Worm (Caenorhabditis elegans) whole organism, midembryonic: ENCODE results near the gene F46B6.10.

Source experiments
- cog-1 ChIP-seq: sonication (generic microtip); optimal IDR thresholded peaks from 2 replicates; lab custom pipeline; 2016; ENCODE audit warnings: missing genetic modification characterization, missing compliant biosample characterization
- flt-1 ChIP-seq: fragments of 200-800 bp; sonication (Bioruptor generic); IDR thresholded peaks from 2 replicates; pipeline ENCODE4 v1.3.6; 2022; ENCODE audit warnings: missing genetic modification characterization, missing compliant biosample characterization
- med-1 ChIP-seq: sonication (generic microtip); optimal IDR thresholded peaks from 2 replicates; lab custom pipeline; 2017; ENCODE audit warnings: missing genetic modification characterization, mild to moderate bottlenecking, missing compliant biosample characterization, antibody characterized with exemption, missing genetic modification reagents; ENCODE audit not compliant: insufficient read depth
- ref-1 ChIP-seq: fragments of 200-800 bp; sonication (Bioruptor generic); conservative IDR thresholded peaks from 2 replicates; pipeline ENCODE4 v1.3.6; 2022; ENCODE audit warnings: missing genetic modification reagents, missing genetic modification characterization, missing compliant biosample characterization
- ztf-29 ChIP-seq: fragments of 200-800 bp; sonication (Bioruptor generic); IDR thresholded peaks from 2 replicates; pipeline ENCODE4 v1.3.6; 2022; ENCODE audit warnings: missing genetic modification reagents, missing genetic modification characterization, missing compliant biosample characterization

ce11 chrV:9794997-9795396 is 6.9 kb downstream of the F46B6.10 start:
- TF ChIP-seq med-1 (GFP tag; lab: Kevin White, UChicago), result no peak
- no peak for TF ChIP-seq flt-1 (GFP tag; lab: Robert Waterston, UW)
- TF ChIP-seq ref-1, result no peak
- no peak for TF ChIP-seq ztf-29 (GFP tag; lab: Robert Waterston, UW)
- TF ChIP-seq cog-1, result no peak
